Fruit fly (Drosophila melanogaster): ENCODE data around the gene Mp.

DNA sequence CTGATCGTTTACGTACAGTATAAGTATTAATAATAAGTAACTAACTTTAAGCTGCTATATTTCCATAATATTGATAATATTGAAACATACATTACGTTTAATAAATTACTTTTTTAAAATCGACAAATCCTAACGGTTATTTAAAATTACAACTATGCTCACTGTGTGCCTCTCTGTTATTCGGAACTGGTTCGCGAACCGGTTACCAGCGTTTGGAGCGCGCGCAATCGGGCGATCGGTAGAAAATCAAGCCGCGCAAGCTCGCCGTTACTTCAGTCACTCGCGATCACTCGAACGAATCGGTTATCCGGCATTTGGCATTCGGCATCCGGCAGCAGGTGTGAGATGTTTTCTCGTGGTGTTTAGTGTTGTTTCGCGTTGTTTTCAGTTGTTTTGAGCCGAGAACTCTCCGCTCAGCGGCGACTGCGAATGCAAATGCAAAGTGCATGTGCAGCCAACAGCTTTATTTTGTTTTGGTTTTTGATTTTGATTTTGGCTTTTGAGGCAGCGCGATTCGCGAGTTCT, 96.0 kb downstream of the Mp start, which contains the start of gene form3:
- TF ChIP-seq foxo (GFP tag; optimal IDR thresholded peaks at IDR 0.05) (no peak), usp (GFP tag; optimal IDR thresholded peaks at IDR 0.05) (no peak), sage (GFP tag; optimal IDR thresholded peaks at IDR 0.05) (no peak), dsf (GFP tag; optimal IDR thresholded peaks at IDR 0.05; ENCODE audit: borderline replicate concordance) (no peak), Hnf4 (GFP tag; optimal IDR thresholded peaks at IDR 0.05) (no peak), fru (GFP tag; optimal IDR thresholded peaks at IDR 0.05) (peak; percentile 87), pan (optimal IDR thresholded peaks at IDR 0.05) (no peak), jim (GFP tag; optimal IDR thresholded peaks at IDR 0.05) (no peak), brk (GFP tag; optimal IDR thresholded peaks at IDR 0.05) (no peak), Vsx2 (GFP tag; optimal IDR thresholded peaks at IDR 0.05; ENCODE audit: partially characterized antibody) (no peak), psq (GFP tag; optimal IDR thresholded peaks at IDR 0.05) (no peak), h (GFP tag; optimal IDR thresholded peaks at IDR 0.05) (no peak)
